Fruit fly (Drosophila melanogaster): Measurements from ENCODE around the gene CG13994.
A peak's percentile ranks its signal among the peaks of the same experiment; 100 is the strongest.

CG13994 gene

dm6 chr2L:6037830-6038229 is 25.0 kb upstream of the CG13994 start, which contains the start of the genes CG9117 and CG31643 (continued):
- TF ChIP-seq MTF-1 (GFP tag; optimal IDR thresholded peaks at IDR 0.05; ENCODE audit: borderline replicate concordance) (no peak), CG3995 (GFP tag; optimal IDR thresholded peaks at IDR 0.05) (no peak), Antp (GFP tag; optimal IDR thresholded peaks at IDR 0.05) (peak; percentile 46), CG9817 (tag; optimal IDR thresholded peaks at IDR 0.05) (peak; percentile 31), CG16813 (GFP tag; IDR thresholded peaks at IDR 0.05; ENCODE audit: partially characterized antibody) (no peak), CG33213 (GFP tag; optimal IDR thresholded peaks at IDR 0.05) (peak; percentile 47), Meics (GFP tag; optimal IDR thresholded peaks at IDR 0.05) (no peak), E2f2 (GFP tag; IDR thresholded peaks at IDR 0.05) (peak; percentile 28), tx (GFP tag; optimal IDR thresholded peaks at IDR 0.05) (peak; percentile 58), Oaz (GFP tag; IDR thresholded peaks at IDR 0.05) (no peak), bcd (GFP tag; optimal IDR thresholded peaks at IDR 0.05) (peak; percentile 46), maf-S (GFP tag; optimal IDR thresholded peaks at IDR 0.05) (peak; percentile 35), HmgD (GFP tag; optimal IDR thresholded peaks at IDR 0.05) (no peak), CG11085 (GFP tag; IDR thresholded peaks at IDR 0.05) (no peak), CG8290 (GFP tag; optimal IDR thresholded peaks at IDR 0.05) (no peak), CG8290 (tag; optimal IDR thresholded peaks at IDR 0.05) (no peak), CG6813 (GFP tag; optimal IDR thresholded peaks at IDR 0.05) (no peak), insv (GFP tag; optimal IDR thresholded peaks at IDR 0.05) (no peak), phol (tag; optimal IDR thresholded peaks at IDR 0.05) (peak; percentile 69), CrebB (tag; optimal IDR thresholded peaks at IDR 0.05) (peak; percentile 35), CG11456 (GFP tag; IDR thresholded peaks at IDR 0.05) (no peak), CG14014 (GFP tag; IDR thresholded peaks at IDR 0.05) (no peak), chn (GFP tag; optimal IDR thresholded peaks at IDR 0.05) (peak; percentile 42), exex (tag; optimal IDR thresholded peaks at IDR 0.05) (peak; percentile 60), run (tag; optimal IDR thresholded peaks at IDR 0.05) (no peak), cas (GFP tag; IDR thresholded peaks at IDR 0.05) (no peak), gro (GFP tag; optimal IDR thresholded peaks at IDR 0.05) (peak; percentile 64), NK7.1 (GFP tag; optimal IDR thresholded peaks at IDR 0.05) (no peak), bowl (GFP tag; IDR thresholded peaks at IDR 0.05) (no peak), onecut (GFP tag; IDR thresholded peaks at IDR 0.05) (no peak), stc (GFP tag; IDR thresholded peaks at IDR 0.05) (peak; percentile 21; the same call in 1 of the 2 replicates), sd (tag; optimal IDR thresholded peaks at IDR 0.05) (no peak), Hr51 (GFP tag; optimal IDR thresholded peaks at IDR 0.05) (no peak), eyg (GFP tag; optimal IDR thresholded peaks at IDR 0.05) (peak; percentile 42), Opbp (GFP tag; IDR thresholded peaks at IDR 0.05; ENCODE audit: partially characterized antibody) (no peak), hth (optimal IDR thresholded peaks at IDR 0.05) (no peak)

- TF ChIP-seq CG42726 (GFP tag; IDR thresholded peaks at IDR 0.05; ENCODE audit: partially characterized antibody) (0 out of 2 replicates have a peak, but pooled peaks have one; percentile 20), CG2116 (GFP tag; optimal IDR thresholded peaks at IDR 0.05) (no peak)
Observed at dm6 chr2L:6045484-6045883, 17.3 kb upstream of the CG13994 start.

dm6 chr2L:6045972-6046718 is 16.6 kb upstream of the CG13994 start, which contains the start of gene Pfas:
Pfas (minus strand) TSS chr2L:6046050.
- TF ChIP-seq otp (GFP tag; IDR thresholded peaks at IDR 0.05), result no peak
- peak; percentile 36; the same call in 1 of the 2 replicates for TF ChIP-seq CG10366 (GFP tag; IDR thresholded peaks at IDR 0.05)
- TF ChIP-seq CG30431 (GFP tag; optimal IDR thresholded peaks at IDR 0.05), result no peak
- TF ChIP-seq E2f2 (GFP tag; IDR thresholded peaks at IDR 0.05), result peak; percentile 82
- TF ChIP-seq dan (GFP tag; IDR thresholded peaks at IDR 0.05), result no peak
- no peak for TF ChIP-seq CG11696 (GFP tag; IDR thresholded peaks at IDR 0.05)
- TF ChIP-seq CoRest (tag; optimal IDR thresholded peaks at IDR 0.05), result peak; percentile 59
- no peak for TF ChIP-seq tio (GFP tag; optimal IDR thresholded peaks at IDR 0.05)
- peak; percentile 70 for TF ChIP-seq CG12659 (GFP tag; optimal IDR thresholded peaks at IDR 0.05)
- TF ChIP-seq CG10979 (tag; optimal IDR thresholded peaks at IDR 0.05), result peak; percentile 22
- no peak for TF ChIP-seq CG15011 (GFP tag; optimal IDR thresholded peaks at IDR 0.05)
- no peak for TF ChIP-seq ab (GFP tag; optimal IDR thresholded peaks at IDR 0.05)
- TF ChIP-seq CG16815 (GFP tag; optimal IDR thresholded peaks at IDR 0.05), result no peak

All from whole organism, embryonic.